Worm (Caenorhabditis elegans) whole organism, mixed stage, embryonic: Measurements from ENCODE around the gene T28A8.4.

ENCODE experiments used
- bed-3 ChIP-seq: fragments of 200-800 bp; sonication (Bioruptor generic); optimal IDR thresholded peaks from 3 replicates; lab custom pipeline; 2018; ENCODE audit warnings: mild to moderate bottlenecking, missing genetic modification characterization, moderate library complexity, missing compliant biosample characterization
- ceh-43 ChIP-seq: fragments of 200-800 bp; sonication (Bioruptor generic); optimal IDR thresholded peaks from 2 replicates; lab custom pipeline; 2018; ENCODE audit warnings: mild to moderate bottlenecking, missing genetic modification characterization, moderate library complexity, missing compliant biosample characterization
- ces-1 ChIP-seq: fragments of 150-350 bp; optimal IDR thresholded peaks from 2 replicates; lab custom pipeline; 2014; ENCODE audit warnings: missing biosample characterization, missing genetic modification reagents, missing genetic modification characterization
- drap-1 ChIP-seq: fragments of 200-800 bp; sonication (Bioruptor generic); optimal IDR thresholded peaks from 3 replicates; lab custom pipeline; 2018; ENCODE audit warnings: mild to moderate bottlenecking, missing genetic modification characterization, missing compliant biosample characterization
- elt-3 ChIP-seq: fragments of 150-350 bp; optimal IDR thresholded peaks from 2 replicates; lab custom pipeline; 2014; ENCODE audit warnings: missing biosample characterization, missing genetic modification characterization
- ham-2 ChIP-seq: fragments of 200-800 bp; sonication (Bioruptor generic); optimal IDR thresholded peaks from 2 replicates; lab custom pipeline; 2018; ENCODE audit warnings: mild to moderate bottlenecking, missing genetic modification characterization, missing compliant biosample characterization
- hlh-1 ChIP-seq: fragments of 150-350 bp; optimal IDR thresholded peaks from 2 replicates; lab custom pipeline; 2014; ENCODE audit warnings: missing biosample characterization, missing genetic modification reagents, missing genetic modification characterization
- lin-13 ChIP-seq: fragments of 150-350 bp; optimal IDR thresholded peaks from 2 replicates; lab custom pipeline; 2014; ENCODE audit warnings: missing biosample characterization, missing genetic modification characterization
- lin-32 ChIP-seq: fragments of 200-800 bp; sonication (Bioruptor generic); optimal IDR thresholded peaks from 2 replicates; lab custom pipeline; 2018; ENCODE audit warnings: mild to moderate bottlenecking, missing genetic modification characterization, missing compliant biosample characterization
- mab-5 ChIP-seq: fragments of 150-350 bp; optimal IDR thresholded peaks from 2 replicates; lab custom pipeline; 2014; ENCODE audit warnings: missing biosample characterization, missing genetic modification characterization
- mep-1 ChIP-seq: fragments of 150-350 bp; optimal IDR thresholded peaks from 2 replicates; lab custom pipeline; 2017; ENCODE audit warnings: missing biosample characterization, missing genetic modification reagents, missing genetic modification characterization, inconsistent platforms
- mls-2 ChIP-seq: sonication (generic microtip); optimal IDR thresholded peaks from 2 replicates; lab custom pipeline; 2016; ENCODE audit warnings: mild to moderate bottlenecking, missing genetic modification characterization, moderate library complexity, missing compliant biosample characterization
- nhr-12 ChIP-seq: fragments of 150-350 bp; optimal IDR thresholded peaks from 2 replicates; lab custom pipeline; 2014; ENCODE audit warnings: missing biosample characterization, missing genetic modification characterization
- nhr-2 ChIP-seq: fragments of 150-350 bp; optimal IDR thresholded peaks from 2 replicates; lab custom pipeline; 2014; ENCODE audit warnings: missing biosample characterization, missing genetic modification characterization
- sem-2 ChIP-seq: fragments of 200-800 bp; sonication (Bioruptor generic); optimal IDR thresholded peaks from 2 replicates; lab custom pipeline; 2018; ENCODE audit warnings: mild to moderate bottlenecking, missing genetic modification characterization, missing compliant biosample characterization
- snpc-4 ChIP-seq: fragments of 150-350 bp; optimal IDR thresholded peaks from 2 replicates; lab custom pipeline; 2014; ENCODE audit warnings: missing biosample characterization, missing genetic modification characterization
- tbx-8 ChIP-seq: fragments of 200-800 bp; sonication (Bioruptor generic); optimal IDR thresholded peaks from 2 replicates; lab custom pipeline; 2018; ENCODE audit warnings: mild to moderate bottlenecking, missing genetic modification characterization, moderate library complexity, missing compliant biosample characterization
- unc-120 ChIP-seq: sonication (generic microtip); optimal IDR thresholded peaks from 2 replicates; lab custom pipeline; 2017; ENCODE audit warnings: missing genetic modification characterization, missing compliant biosample characterization; ENCODE audit not compliant: poor library complexity, severe bottlenecking
- unc-39 ChIP-seq: fragments of 150-350 bp; optimal IDR thresholded peaks from 2 replicates; lab custom pipeline; 2014; ENCODE audit warnings: missing biosample characterization, missing genetic modification characterization
- unc-62 ChIP-seq: fragments of 150-350 bp; optimal IDR thresholded peaks from 2 replicates; lab custom pipeline; 2014; ENCODE audit warnings: missing biosample characterization, missing genetic modification reagents, missing genetic modification characterization
- zip-8 ChIP-seq: fragments of 150-350 bp; optimal IDR thresholded peaks from 2 replicates; lab custom pipeline; 2014; ENCODE audit warnings: missing biosample characterization, missing genetic modification characterization

T28A8.4 gene

DNA sequence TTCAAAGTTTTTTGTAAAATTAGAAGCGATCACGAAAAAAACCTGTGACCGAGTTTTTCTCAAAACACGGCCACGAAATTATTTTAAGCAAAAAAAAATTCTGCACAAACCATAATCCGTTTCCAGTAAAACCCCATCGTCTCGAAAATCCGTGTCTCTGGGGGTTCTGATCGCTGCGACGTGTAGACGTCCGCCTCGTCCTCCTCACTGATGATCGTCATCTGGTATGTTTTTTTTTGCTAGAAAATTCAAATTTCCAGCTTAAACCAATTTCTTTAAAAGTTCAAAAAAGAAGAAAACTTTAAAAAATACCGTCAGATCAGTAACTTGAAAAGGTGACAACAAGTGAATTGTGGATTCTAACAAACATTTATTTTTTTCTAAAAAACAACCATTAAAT, 43.1 kb downstream of the T28A8.4 start, which contains the start of gene Y76A2B.4:
Gene Y76A2B.4, minus strand, starts transcription at position 241 of the 400 bp plus-strand sequence.
- no peak for TF ChIP-seq elt-3 (tag; lab: Kevin White, UChicago)
- TF ChIP-seq nhr-2 (tag; lab: Kevin White, UChicago), result no peak
- no peak for TF ChIP-seq mep-1
- TF ChIP-seq snpc-4, result no peak
- no peak for TF ChIP-seq ham-2 (GFP tag; lab: Kevin White, UChicago)
- TF ChIP-seq bed-3 (GFP tag; lab: Kevin White, UChicago), result no peak
- no peak for TF ChIP-seq lin-32 (GFP tag; lab: Kevin White, UChicago)
- TF ChIP-seq zip-8 (tag; lab: Kevin White, UChicago), result no peak
- TF ChIP-seq lin-13 (tag; lab: Kevin White, UChicago), result no peak
- no peak for TF ChIP-seq mab-5 (tag; lab: Kevin White, UChicago)
- TF ChIP-seq unc-120 (tag; lab: Kevin White, UChicago), result no peak
- TF ChIP-seq ceh-43 (GFP tag; lab: Kevin White, UChicago), result no peak
- TF ChIP-seq tbx-8, result no peak
- no peak for TF ChIP-seq mls-2
- TF ChIP-seq, all 35 proteins: peak for 0

DNA sequence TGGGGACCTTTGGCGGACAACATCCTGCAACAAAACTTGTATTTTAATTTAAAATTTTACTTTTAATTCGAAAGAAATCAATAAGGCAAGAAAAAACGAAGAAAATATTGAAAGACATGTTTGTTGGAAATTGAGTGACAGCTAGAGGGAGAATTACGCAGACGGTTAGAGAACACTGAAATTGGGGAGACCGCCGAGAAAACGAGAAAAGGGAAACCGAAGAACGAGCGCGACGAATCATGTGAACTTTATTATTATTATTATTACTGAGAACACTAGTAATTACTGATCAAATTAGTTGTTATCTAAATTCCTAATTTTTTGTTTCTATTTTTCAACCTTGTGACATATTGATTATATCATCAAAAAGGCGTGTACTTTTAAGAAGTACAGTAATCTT, 45.5 kb downstream of the T28A8.4 start, which contains the start of gene mmad-1:
Gene mmad-1, minus strand, starts transcription at position 24 of the 400 bp plus-strand sequence.
- TF ChIP-seq unc-62 (GFP tag; lab: Kevin White, UChicago), result peak; percentile 94
- TF ChIP-seq nhr-12 (tag; lab: Kevin White, UChicago), result no peak
- TF ChIP-seq unc-39 (tag; lab: Kevin White, UChicago), result no peak
- TF ChIP-seq mls-2, result no peak
- no peak for TF ChIP-seq ham-2 (GFP tag; lab: Kevin White, UChicago)
- no peak for TF ChIP-seq nhr-2 (tag; lab: Kevin White, UChicago)
- TF ChIP-seq drap-1 (GFP tag; lab: Kevin White, UChicago), result no peak
- TF ChIP-seq unc-120 (tag; lab: Kevin White, UChicago), result peak; percentile 8
- TF ChIP-seq tbx-8, result no peak
- TF ChIP-seq ces-1 (GFP tag; lab: Kevin White, UChicago), result peak; percentile 29

DNA sequence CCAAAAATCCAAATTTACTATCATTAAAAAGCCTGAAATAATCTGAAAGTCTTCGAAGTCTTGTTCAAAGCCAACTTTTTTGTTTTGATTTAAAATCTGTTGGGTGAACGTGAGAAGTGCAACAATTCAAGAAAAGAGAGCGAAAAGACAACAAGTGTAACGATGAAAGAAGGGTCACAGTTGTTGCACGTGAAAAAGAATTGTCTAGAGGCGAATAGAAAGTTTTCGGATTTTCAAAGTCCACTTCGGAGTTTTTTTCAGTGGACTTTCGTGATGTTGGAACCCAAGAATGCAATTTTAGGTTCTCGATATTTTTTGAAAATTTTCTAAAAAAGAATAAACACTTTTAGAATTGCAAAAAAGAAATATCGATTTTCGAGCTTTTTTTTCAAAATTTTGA, 46.5 kb downstream of the T28A8.4 start:
- peak; percentile 56 for TF ChIP-seq hlh-1 (tag; lab: Kevin White, UChicago)
- TF ChIP-seq sem-2 (GFP tag; lab: Kevin White, UChicago), result no peak
- no peak for TF ChIP-seq ham-2 (GFP tag; lab: Kevin White, UChicago)
